Worm (Caenorhabditis elegans): ENCODE results near the gene cav-1.

DNA sequence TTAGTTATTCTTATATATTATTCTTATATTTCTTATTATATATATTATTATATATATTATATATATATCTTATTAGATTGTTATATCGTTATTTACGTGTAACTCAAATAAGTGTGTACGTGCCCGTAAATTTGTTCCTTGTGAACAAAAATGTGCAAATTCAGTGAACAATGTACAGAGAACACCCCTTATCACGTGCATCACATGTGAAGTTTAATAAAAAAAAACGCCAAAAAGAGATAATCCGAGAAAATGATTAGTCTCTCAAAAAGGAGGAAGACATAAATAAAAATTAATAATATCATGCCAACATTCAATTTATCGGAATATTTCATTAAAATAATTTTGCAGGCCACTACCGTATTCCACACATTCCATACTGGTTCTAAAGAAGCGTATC lies 27.4 kb downstream of the cav-1 start:
- TF ChIP-seq tbx-2 (tag; optimal IDR thresholded peaks at IDR 0.05) (no peak), sea-2 (GFP tag; optimal IDR thresholded peaks at IDR 0.05) (no peak), snpc-4 (tag; optimal IDR thresholded peaks at IDR 0.05) (no peak), ama-1 (optimal IDR thresholded peaks at IDR 0.05) (no peak), zag-1 (tag; optimal IDR thresholded peaks at IDR 0.05) (no peak), ceh-28 (tag; optimal IDR thresholded peaks at IDR 0.05) (no peak), unc-62 (GFP tag; optimal IDR thresholded peaks at IDR 0.05) (no peak), skn-1 (tag; optimal IDR thresholded peaks at IDR 0.05) (no peak), nhr-28 (tag; optimal IDR thresholded peaks at IDR 0.05) (no peak), nhr-12 (tag; optimal IDR thresholded peaks at IDR 0.05) (no peak), nhr-237 (tag; optimal IDR thresholded peaks at IDR 0.05) (no peak)

Data from whole organism, L3 larva.